Comparison of ENCODE assay signal across 5 worm cellular contexts in the genomic region with DNA sequence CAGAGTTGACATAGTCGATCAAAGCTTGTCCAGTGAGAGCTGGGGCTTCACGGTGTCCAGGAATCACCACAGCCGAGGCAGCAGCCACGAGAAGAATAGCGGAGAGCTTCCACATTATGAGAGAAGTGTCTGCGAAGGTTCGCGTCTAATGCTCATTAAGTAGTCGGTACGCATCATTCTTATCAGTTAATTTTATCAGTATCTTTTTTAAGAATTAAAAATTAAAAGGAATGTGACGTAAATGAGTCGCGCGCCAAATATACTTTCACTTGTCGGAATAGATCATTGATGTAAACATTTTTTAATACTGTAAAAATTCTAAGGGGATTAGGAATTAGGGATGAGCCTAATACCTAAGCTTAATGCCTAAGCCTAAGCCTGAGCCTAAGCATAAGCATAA.
TF ChIP-seq lines count a peak whose summit lies in the region.

cpr-5 (minus strand) TSS at position 197 of the 400 bp plus-strand sequence.

TF ChIP-seq in whole organism, L1 larva, 84 proteins besides CTCF, POLR2A, EP300 and RAD21:
- TF ChIP-seq zip-4 (GFP tag; optimal IDR thresholded peaks at IDR 0.05; lab: Kevin White, UChicago) (no peak), elt-2 (tag; optimal IDR thresholded peaks at IDR 0.05; lab: Kevin White, UChicago) (peak; percentile 63), pag-3 (tag; optimal IDR thresholded peaks at IDR 0.05; lab: Kevin White, UChicago; ENCODE audit: borderline replicate concordance, insufficient read depth) (no peak), ces-1 (GFP tag; optimal IDR thresholded peaks at IDR 0.05; lab: Kevin White, UChicago) (no peak), fos-1 (tag; optimal IDR thresholded peaks at IDR 0.05; lab: Kevin White, UChicago) (no peak), aha-1 (tag; optimal IDR thresholded peaks at IDR 0.05; lab: Kevin White, UChicago) (no peak), mef-2 (tag; optimal IDR thresholded peaks at IDR 0.05; lab: Kevin White, UChicago) (no peak), ztf-4 (tag; optimal IDR thresholded peaks at IDR 0.05; lab: Kevin White, UChicago) (no peak), elt-3 (tag; optimal IDR thresholded peaks at IDR 0.05; lab: Kevin White, UChicago) (no peak)

TF ChIP-seq in whole organism, L2 larva, 48 proteins besides CTCF, POLR2A, EP300 and RAD21:
- TF ChIP-seq blmp-1 (tag; optimal IDR thresholded peaks at IDR 0.05; lab: Kevin White, UChicago; ENCODE audit: insufficient read depth) (peak; percentile 25), lin-39 (tag; optimal IDR thresholded peaks at IDR 0.05; lab: Kevin White, UChicago) (no peak)

TF ChIP-seq in whole organism, L3 larva, 47 proteins besides CTCF, POLR2A, EP300 and RAD21:
- TF ChIP-seq nhr-77 (tag; optimal IDR thresholded peaks at IDR 0.05; lab: Kevin White, UChicago) = no peak
- TF ChIP-seq ceh-28 (tag; optimal IDR thresholded peaks at IDR 0.05; lab: Kevin White, UChicago) = no peak
- TF ChIP-seq ceh-82 (tag; optimal IDR thresholded peaks at IDR 0.05; lab: Kevin White, UChicago) = no peak
- no peak for TF ChIP-seq nhr-12 (tag; optimal IDR thresholded peaks at IDR 0.05; lab: Kevin White, UChicago)
- no peak for TF ChIP-seq hmg-11 (tag; optimal IDR thresholded peaks at IDR 0.05; lab: Kevin White, UChicago)
- TF ChIP-seq ztf-11 (tag; optimal IDR thresholded peaks at IDR 0.05; lab: Kevin White, UChicago) = no peak
- TF ChIP-seq elt-2 (tag; optimal IDR thresholded peaks at IDR 0.05; lab: Kevin White, UChicago) = peak; percentile 84
- TF ChIP-seq R02D3.7 (tag; optimal IDR thresholded peaks at IDR 0.05; lab: Kevin White, UChicago) = no peak
- no peak for TF ChIP-seq zag-1 (tag; optimal IDR thresholded peaks at IDR 0.05; lab: Kevin White, UChicago)
- peak; percentile 32 for TF ChIP-seq pqm-1 (tag; optimal IDR thresholded peaks at IDR 0.05; lab: Kevin White, UChicago)
- TF ChIP-seq fos-1 (tag; optimal IDR thresholded peaks at IDR 0.05; lab: Kevin White, UChicago) = no peak
- TF ChIP-seq tbx-2 (tag; optimal IDR thresholded peaks at IDR 0.05; lab: Kevin White, UChicago) = no peak
- no peak for TF ChIP-seq fkh-10 (GFP tag; optimal IDR thresholded peaks at IDR 0.05; lab: Kevin White, UChicago)
- no peak for TF ChIP-seq nhr-237 (tag; optimal IDR thresholded peaks at IDR 0.05; lab: Kevin White, UChicago)
- TF ChIP-seq snpc-4 (tag; optimal IDR thresholded peaks at IDR 0.05; lab: Kevin White, UChicago) = no peak
- no peak for TF ChIP-seq skn-1 (tag; optimal IDR thresholded peaks at IDR 0.05; lab: Kevin White, UChicago)
- TF ChIP-seq elt-3 (tag; optimal IDR thresholded peaks at IDR 0.05; lab: Kevin White, UChicago) = no peak

TF ChIP-seq in whole organism, L4 larva, 104 proteins besides CTCF, POLR2A, EP300 and RAD21:
- peak; percentile 9; the same call in 1 of the 2 replicates for TF ChIP-seq set-16 (GFP tag; IDR thresholded peaks at IDR 0.05; lab: Robert Waterston, UW)
- TF ChIP-seq dve-1 (tag; optimal IDR thresholded peaks at IDR 0.05; lab: Kevin White, UChicago; ENCODE audit: insufficient read depth) = peak; percentile 49
- no peak for TF ChIP-seq daf-16 (GFP tag; optimal IDR thresholded peaks at IDR 0.05; lab: Kevin White, UChicago)
- peak; percentile 33 for TF ChIP-seq daf-16 (tag; optimal IDR thresholded peaks at IDR 0.05; lab: Kevin White, UChicago)
- TF ChIP-seq attf-4 (tag; optimal IDR thresholded peaks at IDR 0.05; lab: Kevin White, UChicago) = no peak
- no peak for TF ChIP-seq pqm-1 (tag; optimal IDR thresholded peaks at IDR 0.05; lab: Kevin White, UChicago)
- TF ChIP-seq duxl-1 (tag; optimal IDR thresholded peaks at IDR 0.05; lab: Kevin White, UChicago; ENCODE audit: poor library complexity) = no peak
- TF ChIP-seq hlh-11 (tag; optimal IDR thresholded peaks at IDR 0.05; lab: Kevin White, UChicago) = peak; percentile 13
- TF ChIP-seq dmd-6 (GFP tag; IDR thresholded peaks at IDR 0.05; lab: Robert Waterston, UW) = peak; percentile 67
- no peak for TF ChIP-seq dmd-8 (GFP tag; IDR thresholded peaks at IDR 0.05; lab: Robert Waterston, UW)
- TF ChIP-seq egl-27 (tag; optimal IDR thresholded peaks at IDR 0.05; lab: Kevin White, UChicago) = no peak

TF ChIP-seq in whole organism, early embryonic, 17 proteins besides CTCF, POLR2A, EP300 and RAD21:
- TF ChIP-seq sea-1 (GFP tag; conservative IDR thresholded peaks at IDR 0.05; lab: Robert Waterston, UW) = no peak
- no peak for TF ChIP-seq tbx-37 (GFP tag; conservative IDR thresholded peaks at IDR 0.05; lab: Robert Waterston, UW)
- no peak for TF ChIP-seq ceh-13 (GFP tag; optimal IDR thresholded peaks at IDR 0.05; lab: Kevin White, UChicago)
- TF ChIP-seq ceh-36 (tag; optimal IDR thresholded peaks at IDR 0.05; lab: Kevin White, UChicago) = peak; percentile 60
